Worm (Caenorhabditis elegans) whole organism, late embryonic: Measurements from ENCODE around the gene nhr-1.

ENCODE experiments used
- F13H6.1 ChIP-seq: sonication (generic microtip); optimal IDR thresholded peaks from 2 replicates; lab custom pipeline; 2016; ENCODE audit warnings: missing genetic modification characterization, missing compliant biosample characterization
- T23F11.4 ChIP-seq: fragments of 200-800 bp; sonication (Bioruptor generic); optimal IDR thresholded peaks from 2 replicates; lab custom pipeline; 2018; ENCODE audit warnings: mild to moderate bottlenecking, missing genetic modification characterization, missing compliant biosample characterization
- Y22D7AL.16 ChIP-seq: sonication (generic microtip); optimal IDR thresholded peaks from 2 replicates; lab custom pipeline; 2016; ENCODE audit warnings: missing genetic modification characterization, missing compliant biosample characterization
- ceh-18 ChIP-seq: sonication (generic microtip); optimal IDR thresholded peaks from 2 replicates; lab custom pipeline; 2016; ENCODE audit warnings: missing genetic modification characterization, missing compliant biosample characterization
- ceh-19 ChIP-seq: fragments of 200-800 bp; sonication (Bioruptor generic); optimal IDR thresholded peaks from 2 replicates; lab custom pipeline; 2018; ENCODE audit warnings: mild to moderate bottlenecking, missing genetic modification characterization, missing compliant biosample characterization
- ceh-2 ChIP-seq: sonication (generic microtip); optimal IDR thresholded peaks from 2 replicates; lab custom pipeline; 2016; ENCODE audit warnings: missing genotype, missing genetic modification characterization, missing compliant biosample characterization
- ceh-30 ChIP-seq: fragments of 150-350 bp; optimal IDR thresholded peaks from 2 replicates; lab custom pipeline; 2014; ENCODE audit warnings: missing biosample characterization, missing genetic modification characterization
- ceh-34 ChIP-seq: sonication (generic microtip); optimal IDR thresholded peaks from 2 replicates; lab custom pipeline; 2016; ENCODE audit warnings: mild to moderate bottlenecking, missing genetic modification characterization, missing compliant biosample characterization
- ceh-48 ChIP-seq: sonication (generic microtip); optimal IDR thresholded peaks from 2 replicates; lab custom pipeline; 2016; ENCODE audit warnings: missing genetic modification characterization, inconsistent platforms, missing compliant biosample characterization
- dmd-4 ChIP-seq: sonication (generic microtip); optimal IDR thresholded peaks from 2 replicates; lab custom pipeline; 2016; ENCODE audit warnings: borderline replicate concordance, missing genetic modification characterization, missing compliant biosample characterization
- dve-1 ChIP-seq: sonication (generic microtip); optimal IDR thresholded peaks from 2 replicates; lab custom pipeline; 2017; ENCODE audit warnings: antibody characterized with exemption, mild to moderate bottlenecking, missing genetic modification characterization, missing compliant biosample characterization
- elt-2 ChIP-seq: sonication (generic microtip); optimal IDR thresholded peaks from 2 replicates; lab custom pipeline; 2016; ENCODE audit warnings: missing genetic modification reagents, missing genetic modification characterization, missing compliant biosample characterization
- elt-4 ChIP-seq: sonication (generic microtip); optimal IDR thresholded peaks from 2 replicates; lab custom pipeline; 2016; ENCODE audit warnings: missing genetic modification characterization, missing compliant biosample characterization
- fkh-10 ChIP-seq: fragments of 150-350 bp; optimal IDR thresholded peaks from 2 replicates; lab custom pipeline; 2014; ENCODE audit warnings: missing biosample characterization, missing genetic modification reagents, missing genetic modification characterization
- hlh-6 ChIP-seq: sonication (generic microtip); optimal IDR thresholded peaks from 2 replicates; lab custom pipeline; 2016; ENCODE audit warnings: missing genotype, missing genetic modification characterization, missing compliant biosample characterization
- hlh-8 ChIP-seq: sonication (generic microtip); optimal IDR thresholded peaks from 2 replicates; lab custom pipeline; 2016; ENCODE audit warnings: missing genotype, missing genetic modification characterization, missing compliant biosample characterization
- nfya-1 ChIP-seq: sonication (generic microtip); optimal IDR thresholded peaks from 2 replicates; lab custom pipeline; 2017; ENCODE audit warnings: missing genetic modification characterization, mild to moderate bottlenecking, missing compliant biosample characterization, antibody characterized with exemption, moderate library complexity
- nhr-11 ChIP-seq: fragments of 150-350 bp; optimal IDR thresholded peaks from 2 replicates; lab custom pipeline; 2014; ENCODE audit warnings: missing biosample characterization, missing genetic modification characterization
- pat-9 ChIP-seq: fragments of 200-800 bp; sonication (Bioruptor generic); optimal IDR thresholded peaks from 2 replicates; lab custom pipeline; 2018; ENCODE audit warnings: mild to moderate bottlenecking, missing genetic modification characterization, moderate library complexity, missing compliant biosample characterization
- pha-2 ChIP-seq: sonication (generic microtip); optimal IDR thresholded peaks from 2 replicates; lab custom pipeline; 2017; ENCODE audit warnings: mild to moderate bottlenecking, missing genetic modification characterization, missing compliant biosample characterization
- pha-4 ChIP-seq: fragments of 150-350 bp; optimal IDR thresholded peaks from 2 replicates; lab custom pipeline; 2018; ENCODE audit warnings: missing biosample characterization, missing genetic modification reagents, missing genetic modification characterization
- pqm-1 ChIP-seq: sonication (generic microtip); optimal IDR thresholded peaks from 2 replicates; lab custom pipeline; 2016; ENCODE audit warnings: missing genetic modification characterization, missing compliant biosample characterization
- ref-2 ChIP-seq: sonication (generic microtip); optimal IDR thresholded peaks from 2 replicates; lab custom pipeline; 2016; ENCODE audit warnings: missing genetic modification characterization, missing compliant biosample characterization
- sdc-2 ChIP-seq: sonication (generic microtip); optimal IDR thresholded peaks from 2 replicates; lab custom pipeline; 2016; ENCODE audit warnings: missing genotype, missing genetic modification characterization, missing compliant biosample characterization
- syd-9 ChIP-seq: sonication (generic microtip); optimal IDR thresholded peaks from 2 replicates; lab custom pipeline; 2016; ENCODE audit warnings: mild to moderate bottlenecking, missing genetic modification characterization, moderate library complexity, missing compliant biosample characterization
- ttx-3 ChIP-seq: sonication (generic microtip); optimal IDR thresholded peaks from 2 replicates; lab custom pipeline; 2016; ENCODE audit warnings: missing genetic modification reagents, missing genetic modification characterization, missing compliant biosample characterization
- unc-3 ChIP-seq, 2 experiments: fragments of 200-800 bp in 1 of 2; sonication (Bioruptor generic) in 1 of 2; sonication (generic microtip) in 1 of 2; conservative IDR thresholded peaks in 1 of 2; optimal IDR thresholded peaks in 1 of 2; 2 replicates each; pipeline versions ENCODE4 v1.3.6 to Lab custom; 2016 to 2022; ENCODE audit warnings: missing compliant biosample characterization in 2 of 2, missing genetic modification characterization in 2 of 2, missing genetic modification reagents in 1 of 2
- unc-42 ChIP-seq: sonication (generic microtip); optimal IDR thresholded peaks from 2 replicates; lab custom pipeline; 2016; ENCODE audit warnings: missing genotype, missing genetic modification characterization, missing compliant biosample characterization
- unc-55 ChIP-seq: sonication (generic microtip); optimal IDR thresholded peaks from 2 replicates; lab custom pipeline; 2017; ENCODE audit warnings: missing biosample characterization, missing genetic modification reagents, missing genetic modification characterization
- unc-86 ChIP-seq: sonication (generic microtip); optimal IDR thresholded peaks from 2 replicates; lab custom pipeline; 2016; ENCODE audit warnings: missing genetic modification characterization, missing compliant biosample characterization

nhr-1 gene

DNA sequence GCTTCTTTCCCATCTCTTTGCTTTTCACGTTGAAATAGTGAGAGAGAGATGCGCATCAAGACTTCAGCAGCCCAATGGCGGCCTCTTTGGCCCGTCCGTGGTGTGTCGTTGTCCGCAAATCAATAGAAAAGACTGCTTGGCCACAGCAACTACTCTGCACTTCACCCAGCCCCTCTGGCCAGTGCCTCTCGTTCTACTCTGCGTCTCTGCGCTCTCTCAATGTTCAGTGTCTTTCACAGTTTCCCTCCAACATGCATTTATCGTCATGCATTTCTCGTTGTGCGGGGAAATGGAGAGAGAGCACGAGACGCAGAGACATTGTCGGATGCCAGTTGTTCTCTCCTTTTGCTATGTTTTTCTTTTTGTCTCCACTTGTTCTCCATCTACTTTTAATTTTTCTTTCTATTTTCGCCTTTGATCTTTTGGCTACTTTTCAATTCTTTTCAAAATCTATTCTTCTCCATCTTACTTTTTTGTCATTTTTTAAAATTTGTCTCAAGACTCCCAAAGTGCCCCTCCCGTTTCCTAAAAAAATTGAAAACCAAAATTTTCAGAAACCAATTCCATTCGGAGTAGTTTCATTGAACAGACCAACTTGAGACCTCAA lies at the start of gene nhr-1 (continued):
- no peak for TF ChIP-seq T23F11.4
- no peak for TF ChIP-seq nhr-11 (tag; lab: Kevin White, UChicago)
- TF ChIP-seq dmd-4, result no peak
- peak; percentile 91 for TF ChIP-seq unc-55
- TF ChIP-seq ttx-3 (tag; lab: Kevin White, UChicago), result no peak
- TF ChIP-seq fkh-10 (GFP tag; lab: Kevin White, UChicago), result no peak
- TF ChIP-seq ceh-34 (tag; lab: Kevin White, UChicago), result peak; percentile 79
- TF ChIP-seq pha-4 (tag; lab: Kevin White, UChicago), result no peak
- TF ChIP-seq nfya-1 (tag; lab: Kevin White, UChicago), result peak; percentile 95
- no peak for TF ChIP-seq ceh-30
- no peak for TF ChIP-seq Y22D7AL.16
- no peak for TF ChIP-seq unc-3 (GFP tag; conservative IDR thresholded peaks at IDR 0.05; lab: Robert Waterston, UW)
- no peak for TF ChIP-seq unc-3 (tag; optimal IDR thresholded peaks at IDR 0.05; lab: Kevin White, UChicago)
- TF ChIP-seq ref-2, result peak; percentile 75
- peak; percentile 52 for TF ChIP-seq pha-2 (tag; lab: Kevin White, UChicago)
- peak; percentile 54 for TF ChIP-seq pqm-1 (tag; lab: Kevin White, UChicago)
- TF ChIP-seq ceh-2 (tag; lab: Kevin White, UChicago), result peak; percentile 58

DNA sequence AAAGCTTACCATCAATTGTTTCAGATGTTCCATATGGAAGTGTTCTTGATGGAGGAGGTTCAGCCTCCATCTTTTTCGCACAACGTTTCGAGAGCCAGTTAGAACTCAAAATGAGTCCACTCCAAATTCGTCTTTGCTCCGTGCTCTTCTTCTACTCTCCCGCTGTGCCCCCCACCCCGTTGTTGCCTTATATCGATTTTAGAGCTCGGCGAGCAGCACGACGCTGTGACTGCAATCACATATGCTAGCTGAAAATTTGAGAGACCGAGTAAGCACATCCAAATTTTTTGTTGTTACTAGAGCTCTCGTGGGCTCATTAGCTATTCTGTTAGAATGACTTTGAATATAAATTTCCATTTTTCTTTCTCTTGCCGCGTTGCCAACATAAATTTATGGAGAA lies 49.1 kb upstream of the nhr-1 start, which contains the start of gene slc-17.1:
Gene slc-17.1 (minus strand): TSS at position 101 of the 400 bp plus-strand sequence.
- TF ChIP-seq ref-2, result peak; percentile 37
- peak; percentile 84 for TF ChIP-seq ceh-48 (tag; lab: Kevin White, UChicago)
- TF ChIP-seq elt-4, result no peak
- no peak for TF ChIP-seq hlh-8 (tag; lab: Kevin White, UChicago)

DNA sequence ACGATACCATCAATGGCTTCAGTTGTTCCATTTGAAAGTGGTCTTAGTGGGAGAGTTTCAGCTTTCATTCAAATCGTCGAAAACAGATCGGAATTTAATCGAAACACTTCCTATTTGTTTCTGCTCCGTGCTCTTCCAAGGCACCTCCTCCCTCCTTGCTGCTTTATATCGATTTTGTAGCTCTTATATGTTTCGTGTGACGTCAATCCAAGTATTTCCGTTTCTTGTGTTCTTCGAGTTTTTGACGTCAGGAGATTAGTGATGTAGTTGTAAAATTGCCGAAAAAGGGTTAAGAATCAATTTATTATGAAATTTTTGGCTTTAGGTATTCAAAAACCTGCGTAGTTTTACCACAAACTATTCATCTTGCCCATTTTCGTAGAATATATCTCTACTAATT lies 47.2 kb upstream of the nhr-1 start, which contains the start of gene ZK54.3:
Gene ZK54.3 (minus strand): TSS at position 391 of the 400 bp plus-strand sequence.
- TF ChIP-seq ceh-48 (tag; lab: Kevin White, UChicago) (peak; percentile 53), sdc-2 (tag; lab: Kevin White, UChicago) (no peak)

DNA sequence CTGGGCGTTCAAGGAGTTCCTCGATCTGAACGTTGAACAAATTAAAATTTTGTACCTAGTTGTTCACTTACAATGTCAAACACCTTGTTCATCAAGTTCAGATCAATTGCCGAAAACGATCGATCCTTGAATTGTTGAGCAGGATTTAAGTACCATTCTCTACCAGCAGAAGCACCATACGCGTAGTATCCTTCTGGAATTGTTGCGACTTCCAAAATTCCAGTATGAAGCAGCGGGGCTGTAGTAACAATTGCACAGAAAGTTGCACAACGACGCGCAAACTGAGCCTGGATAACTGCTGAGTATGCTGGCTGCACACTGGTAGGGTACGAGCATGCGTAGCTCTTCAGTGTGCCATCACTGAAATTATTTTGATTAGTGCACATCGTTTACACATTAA lies 45.4 kb upstream of the nhr-1 start:
- no peak for TF ChIP-seq pat-9 (tag; lab: Kevin White, UChicago)
- TF ChIP-seq F13H6.1 (tag; lab: Kevin White, UChicago), result no peak
- TF ChIP-seq dve-1 (tag; lab: Kevin White, UChicago), result no peak
- no peak for TF ChIP-seq unc-86 (tag; lab: Kevin White, UChicago)
- no peak for TF ChIP-seq ceh-19 (GFP tag; lab: Kevin White, UChicago)
- no peak for TF ChIP-seq dmd-4

DNA sequence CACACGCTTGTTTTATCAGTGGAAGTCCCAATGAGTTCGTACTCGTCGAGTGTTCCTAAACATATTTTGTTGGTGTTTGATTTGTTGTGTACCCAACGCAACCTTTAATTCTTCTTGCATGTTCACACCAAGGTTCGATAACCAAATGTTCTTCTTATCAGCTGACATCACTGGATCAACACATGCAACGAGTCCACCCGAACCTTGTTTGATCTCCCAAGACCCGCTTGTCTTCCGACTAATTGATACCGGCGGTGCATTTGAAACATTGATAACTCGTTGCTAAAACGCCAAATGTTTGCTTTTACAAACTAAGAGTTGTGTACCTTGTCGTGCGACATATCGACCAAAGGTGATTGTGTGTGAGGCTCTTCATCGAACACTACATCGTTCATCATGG lies 42.2 kb upstream of the nhr-1 start:
- peak; percentile 73 for TF ChIP-seq elt-2 (tag; lab: Kevin White, UChicago)
- TF ChIP-seq nfya-1 (tag; lab: Kevin White, UChicago), result no peak

DNA sequence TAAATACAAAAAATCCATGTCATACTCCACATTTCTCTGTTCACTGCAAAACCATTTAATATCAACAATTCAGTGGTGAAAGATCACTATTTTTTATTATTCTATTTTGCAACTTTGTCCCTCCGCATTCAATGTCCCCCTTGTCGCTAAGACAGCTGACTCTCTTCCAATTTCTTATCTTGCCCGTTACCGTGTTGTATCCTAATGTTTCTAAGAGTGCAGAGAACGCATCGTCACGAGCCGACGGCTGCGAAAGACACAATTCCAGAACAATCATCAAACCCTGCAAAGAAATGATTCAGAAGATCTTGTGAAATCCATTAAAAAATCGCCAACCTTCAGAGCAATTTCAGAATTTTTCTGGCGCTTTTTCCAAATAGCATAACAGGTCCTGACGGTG lies 40.9 kb upstream of the nhr-1 start:
- TF ChIP-seq ceh-18 (tag; lab: Kevin White, UChicago) (no peak), pat-9 (tag; lab: Kevin White, UChicago) (no peak), unc-42 (tag; lab: Kevin White, UChicago) (no peak)

DNA sequence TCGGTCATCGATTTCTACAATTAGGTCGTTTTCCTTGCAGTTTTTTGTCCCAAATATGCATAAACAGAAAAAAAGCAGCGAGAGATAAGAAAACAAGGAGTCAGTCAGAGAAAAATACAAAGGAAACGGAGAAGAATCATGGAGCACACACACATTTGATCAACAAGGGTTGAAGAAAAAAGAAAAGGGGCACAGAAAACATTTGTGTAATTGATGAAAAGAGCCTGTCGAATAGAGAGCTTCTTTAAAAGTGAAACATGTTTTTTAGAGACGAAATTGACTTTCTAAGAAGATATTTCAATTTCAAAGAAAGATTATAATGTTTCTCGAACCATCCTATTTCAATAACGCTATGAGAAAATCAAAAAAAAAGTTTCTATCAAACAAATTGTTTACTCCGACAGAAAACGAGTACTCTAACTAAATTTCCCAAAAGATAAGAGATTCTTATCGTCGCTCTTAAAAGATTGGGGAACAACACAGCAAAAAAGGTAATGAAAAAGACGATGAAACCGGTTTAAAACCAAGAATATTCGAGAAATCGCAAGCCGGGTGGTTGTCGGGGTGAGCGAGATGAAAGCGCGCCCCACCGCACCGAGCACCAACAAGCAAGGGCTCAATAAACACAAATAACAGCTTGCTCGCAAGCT lies 39.2 kb upstream of the nhr-1 start, which contains the start of gene tps-1:
Gene tps-1 (minus strand): TSS at position 14 of the 650 bp plus-strand sequence.
- TF ChIP-seq hlh-6 (tag; lab: Kevin White, UChicago) (no peak), syd-9 (tag; lab: Kevin White, UChicago) (no peak), elt-2 (tag; lab: Kevin White, UChicago) (peak; percentile 3)
